Worm (Caenorhabditis elegans) whole organism, L2 larva: ENCODE measurements around the gene M03F8.7.

Experiments
- C34F6.9 ChIP-seq: fragments of 150-350 bp; optimal IDR thresholded peaks from 2 replicates; lab custom pipeline; 2014; ENCODE audit warnings: missing biosample characterization, missing genetic modification characterization
- R02D3.7 ChIP-seq: fragments of 150-350 bp; optimal IDR thresholded peaks from 2 replicates; lab custom pipeline; 2014; ENCODE audit warnings: missing biosample characterization, missing genetic modification characterization
- Y55F3AM.14 ChIP-seq: fragments of 200-800 bp; sonication (Bioruptor generic); optimal IDR thresholded peaks from 2 replicates; lab custom pipeline; 2018; ENCODE audit warnings: mild to moderate bottlenecking, missing genetic modification characterization, missing compliant biosample characterization
- ZK546.5 ChIP-seq: sonication (generic microtip); optimal IDR thresholded peaks from 2 replicates; lab custom pipeline; 2017; ENCODE audit warnings: missing biosample characterization, missing genetic modification characterization
- alr-1 ChIP-seq: fragments of 150-350 bp; optimal IDR thresholded peaks from 2 replicates; lab custom pipeline; 2014; ENCODE audit warnings: missing biosample characterization, missing genetic modification characterization
- aly-2 ChIP-seq: fragments of 150-350 bp; optimal IDR thresholded peaks from 2 replicates; lab custom pipeline; 2014; ENCODE audit warnings: missing biosample characterization, missing genetic modification characterization
- ama-1 ChIP-seq: fragments of 150-350 bp; optimal IDR thresholded peaks from 2 replicates; lab custom pipeline; 2018; ENCODE audit warnings: inconsistent platforms
- blmp-1 ChIP-seq: sonication (generic microtip); optimal IDR thresholded peaks from 2 replicates; lab custom pipeline; 2017; ENCODE audit warnings: missing genetic modification characterization, mild to moderate bottlenecking, missing compliant biosample characterization, antibody characterized with exemption, moderate library complexity; ENCODE audit not compliant: insufficient read depth
- ceh-82 ChIP-seq: fragments of 150-350 bp; optimal IDR thresholded peaks from 2 replicates; lab custom pipeline; 2014; ENCODE audit warnings: missing biosample characterization, missing genetic modification characterization
- crh-2 ChIP-seq: sonication (generic microtip); optimal IDR thresholded peaks from 2 replicates; lab custom pipeline; 2017; ENCODE audit warnings: missing biosample characterization, missing genetic modification characterization
- dmd-4 ChIP-seq: sonication (generic microtip); optimal IDR thresholded peaks from 2 replicates; lab custom pipeline; 2017; ENCODE audit warnings: missing biosample characterization, missing genetic modification characterization
- egl-27 ChIP-seq: sonication (generic microtip); optimal IDR thresholded peaks from 3 replicates; lab custom pipeline; 2017; ENCODE audit warnings: missing biosample characterization, missing genetic modification reagents, missing genetic modification characterization
- elt-1 ChIP-seq: fragments of 150-350 bp; optimal IDR thresholded peaks from 2 replicates; lab custom pipeline; 2014; ENCODE audit warnings: missing biosample characterization, missing genetic modification characterization
- elt-3 ChIP-seq: sonication (generic microtip); optimal IDR thresholded peaks from 2 replicates; lab custom pipeline; 2017; ENCODE audit warnings: missing biosample characterization, missing genetic modification characterization
- fos-1 ChIP-seq: fragments of 150-350 bp; optimal IDR thresholded peaks from 2 replicates; lab custom pipeline; 2014; ENCODE audit warnings: missing biosample characterization, missing genetic modification characterization
- gmeb-1 ChIP-seq: fragments of 150-350 bp; optimal IDR thresholded peaks from 2 replicates; lab custom pipeline; 2014; ENCODE audit warnings: missing biosample characterization, missing genetic modification characterization
- lin-11 ChIP-seq: fragments of 150-350 bp; sonication (generic microtip); optimal IDR thresholded peaks from 2 replicates; lab custom pipeline; 2014; ENCODE audit warnings: missing biosample characterization, missing genetic modification characterization, inconsistent platforms, mixed read lengths
- lin-13 ChIP-seq: fragments of 150-350 bp; optimal IDR thresholded peaks from 2 replicates; lab custom pipeline; 2014; ENCODE audit warnings: missing biosample characterization, missing genetic modification reagents, missing genetic modification characterization
- lsy-2 ChIP-seq, 2 experiments: fragments of 150-350 bp in 1 of 2; sonication (generic microtip) in 1 of 2; optimal IDR thresholded peaks; 2 replicates each; lab custom pipeline; 2014 to 2017; ENCODE audit warnings: missing biosample characterization in 2 of 2, missing genetic modification characterization in 2 of 2
- mab-5 ChIP-seq: fragments of 150-350 bp; optimal IDR thresholded peaks from 2 replicates; lab custom pipeline; 2014; ENCODE audit warnings: missing biosample characterization, missing genetic modification characterization
- mbf-1 ChIP-seq: sonication (generic microtip); optimal IDR thresholded peaks from 2 replicates; lab custom pipeline; 2017; ENCODE audit warnings: missing biosample characterization, missing genetic modification characterization
- mdl-1 ChIP-seq, 2 experiments: fragments of 150-350 bp in 1 of 2; sonication (generic microtip) in 1 of 2; optimal IDR thresholded peaks; 2 replicates each; lab custom pipeline; 2017; ENCODE audit warnings: missing biosample characterization in 2 of 2, missing genetic modification characterization in 2 of 2
- nhr-12 ChIP-seq: fragments of 150-350 bp; optimal IDR thresholded peaks from 2 replicates; lab custom pipeline; 2014; ENCODE audit warnings: missing biosample characterization, missing genetic modification characterization
- nhr-129 ChIP-seq: fragments of 150-350 bp; optimal IDR thresholded peaks from 2 replicates; lab custom pipeline; 2014; ENCODE audit warnings: missing biosample characterization, missing genetic modification characterization
- nhr-21 ChIP-seq: fragments of 150-350 bp; optimal IDR thresholded peaks from 2 replicates; lab custom pipeline; 2014; ENCODE audit warnings: missing biosample characterization, missing genetic modification characterization
- nhr-23 ChIP-seq: fragments of 150-350 bp; optimal IDR thresholded peaks from 2 replicates; lab custom pipeline; 2014; ENCODE audit warnings: missing biosample characterization, missing genetic modification reagents, missing genetic modification characterization
- nhr-6 ChIP-seq: fragments of 150-350 bp; optimal IDR thresholded peaks from 2 replicates; lab custom pipeline; 2014; ENCODE audit warnings: missing biosample characterization, missing genetic modification characterization
- nhr-77 ChIP-seq: fragments of 150-350 bp; optimal IDR thresholded peaks from 2 replicates; lab custom pipeline; 2014; ENCODE audit warnings: missing biosample characterization, missing genetic modification characterization
- peb-1 ChIP-seq: fragments of 150-350 bp; optimal IDR thresholded peaks from 2 replicates; lab custom pipeline; 2014; ENCODE audit warnings: missing biosample characterization, missing genetic modification characterization
- sem-4 ChIP-seq: fragments of 150-350 bp; optimal IDR thresholded peaks from 2 replicates; lab custom pipeline; 2014; ENCODE audit warnings: missing biosample characterization, missing genetic modification reagents, missing genetic modification characterization
- skn-1 ChIP-seq: sonication (generic microtip); optimal IDR thresholded peaks from 2 replicates; lab custom pipeline; 2017; ENCODE audit warnings: missing biosample characterization, missing genetic modification characterization
- sma-3 ChIP-seq: sonication (generic microtip); optimal IDR thresholded peaks from 2 replicates; lab custom pipeline; 2016; ENCODE audit warnings: missing genetic modification reagents, missing genetic modification characterization, missing compliant biosample characterization
- sma-9 ChIP-seq, 2 experiments: fragments of 150-350 bp in 1 of 2; sonication (generic microtip) in 1 of 2; optimal IDR thresholded peaks; 2 replicates each; lab custom pipeline; 2014 to 2016; ENCODE audit warnings: missing genetic modification characterization in 2 of 2, mild to moderate bottlenecking in 1 of 2, missing biosample characterization in 1 of 2, missing compliant biosample characterization in 1 of 2, missing genetic modification reagents in 1 of 2, moderate library complexity in 1 of 2
- snpc-4 ChIP-seq: fragments of 150-350 bp; optimal IDR thresholded peaks from 2 replicates; lab custom pipeline; 2014; ENCODE audit warnings: missing biosample characterization, missing genetic modification characterization
- unc-39 ChIP-seq: fragments of 150-350 bp; optimal IDR thresholded peaks from 2 replicates; lab custom pipeline; 2014; ENCODE audit warnings: missing biosample characterization, missing genetic modification characterization
- unc-55 ChIP-seq: fragments of 150-350 bp; sonication (generic microtip); optimal IDR thresholded peaks from 3 replicates; lab custom pipeline; 2014; ENCODE audit warnings: missing biosample characterization, missing genetic modification reagents, missing genetic modification characterization
- unc-62 ChIP-seq: fragments of 150-350 bp; optimal IDR thresholded peaks from 2 replicates; lab custom pipeline; 2014; ENCODE audit warnings: missing biosample characterization, missing genetic modification reagents, missing genetic modification characterization
- zag-1 ChIP-seq: fragments of 150-350 bp; optimal IDR thresholded peaks from 2 replicates; lab custom pipeline; 2014; ENCODE audit warnings: missing biosample characterization, missing genetic modification characterization
- ztf-1 ChIP-seq: fragments of 200-800 bp; sonication (Bioruptor generic); conservative IDR thresholded peaks from 2 replicates; pipeline ENCODE4 v1.3.6; 2022; ENCODE audit warnings: missing genetic modification characterization, missing compliant biosample characterization
- ztf-4 ChIP-seq: fragments of 150-350 bp; optimal IDR thresholded peaks from 2 replicates; lab custom pipeline; 2014; ENCODE audit warnings: missing biosample characterization, missing genetic modification characterization

The M03F8.7 gene

ce11 chrV:5916862-5917261 lies 19.9 kb upstream of the M03F8.7 start:
- TF ChIP-seq ZK546.5 (tag; lab: Kevin White, UChicago) (no peak), aly-2 (tag; lab: Kevin White, UChicago) (no peak), nhr-6 (tag; lab: Kevin White, UChicago) (no peak), alr-1 (tag; lab: Kevin White, UChicago) (no peak), lin-13 (GFP tag; lab: Kevin White, UChicago) (no peak), sem-4 (no peak), peb-1 (tag; lab: Kevin White, UChicago) (no peak), ztf-4 (tag; lab: Kevin White, UChicago) (no peak), crh-2 (tag; lab: Kevin White, UChicago) (no peak), nhr-23 (tag; lab: Kevin White, UChicago) (no peak), elt-1 (tag; lab: Kevin White, UChicago) (no peak), fos-1 (tag; lab: Kevin White, UChicago) (no peak), snpc-4 (tag; lab: Kevin White, UChicago) (no peak), lsy-2 (tag; optimal IDR thresholded peaks at IDR 0.05; lab: Kevin White, UChicago) (no peak), R02D3.7 (tag; lab: Kevin White, UChicago) (no peak)

- TF ChIP-seq unc-39 = no peak
- TF ChIP-seq C34F6.9 (tag; lab: Kevin White, UChicago) = peak; percentile 82
- TF ChIP-seq ztf-1 (GFP tag; lab: Robert Waterston, UW) = peak; percentile 94; the same call in 1 of the 2 replicates
- peak; percentile 62 for TF ChIP-seq nhr-21 (tag; lab: Kevin White, UChicago)
- TF ChIP-seq ama-1 = no peak
- TF ChIP-seq nhr-77 (tag; lab: Kevin White, UChicago) = no peak
- peak; percentile 75 to 91 for TF ChIP-seq lsy-2 (tag; optimal IDR thresholded peaks at IDR 0.05; lab: Kevin White, UChicago)
- peak; percentile 53 for TF ChIP-seq egl-27
- peak; percentile 93 for TF ChIP-seq sma-9 (GFP tag; optimal IDR thresholded peaks at IDR 0.05; lab: Kevin White, UChicago)
- TF ChIP-seq sma-9 (tag; optimal IDR thresholded peaks at IDR 0.05; lab: Kevin White, UChicago) = no peak
- peak; percentile 11 for TF ChIP-seq ceh-82
- TF ChIP-seq blmp-1 (tag; lab: Kevin White, UChicago) = peak; percentile 14
- TF ChIP-seq alr-1 (tag; lab: Kevin White, UChicago) = no peak
- TF ChIP-seq Y55F3AM.14 (GFP tag; lab: Kevin White, UChicago) = peak; percentile 14
- peak; percentile 86 for TF ChIP-seq unc-55
- peak; percentile 60 for TF ChIP-seq mab-5 (tag; lab: Kevin White, UChicago)
- peak; percentile 88 for TF ChIP-seq sma-3
- TF ChIP-seq skn-1 (tag; lab: Kevin White, UChicago) = no peak
- peak; percentile 50 for TF ChIP-seq R02D3.7 (tag; lab: Kevin White, UChicago)
- TF ChIP-seq gmeb-1 (tag; lab: Kevin White, UChicago) = peak; percentile 99
- TF ChIP-seq sem-4 = peak; percentile 36
- TF ChIP-seq snpc-4 (tag; lab: Kevin White, UChicago) = peak; percentile 41
- TF ChIP-seq elt-3 (tag; lab: Kevin White, UChicago) = no peak
- peak; percentile 14 for TF ChIP-seq lin-11 (tag; lab: Kevin White, UChicago)
- TF ChIP-seq lin-13 (GFP tag; lab: Kevin White, UChicago) = peak; percentile 75
- TF ChIP-seq nhr-6 (tag; lab: Kevin White, UChicago) = peak; percentile 69
- peak; percentile 74 for TF ChIP-seq crh-2 (tag; lab: Kevin White, UChicago)
- TF ChIP-seq dmd-4 (tag; lab: Kevin White, UChicago) = no peak
- TF ChIP-seq nhr-23 (tag; lab: Kevin White, UChicago) = no peak
- TF ChIP-seq nhr-129 (tag; lab: Kevin White, UChicago) = no peak
Observed at ce11 chrV:5917707-5918106, 19.0 kb upstream of the M03F8.7 start, which contains the start of gene lrpr-1. Gene lrpr-1, minus strand, starts transcription at chrV:5917891.

- TF ChIP-seq lin-11 (tag; lab: Kevin White, UChicago) (no peak), unc-62 (GFP tag; lab: Kevin White, UChicago) (no peak), C34F6.9 (tag; lab: Kevin White, UChicago) (no peak), nhr-21 (tag; lab: Kevin White, UChicago) (no peak), R02D3.7 (tag; lab: Kevin White, UChicago) (no peak), lsy-2 (tag; optimal IDR thresholded peaks at IDR 0.05; lab: Kevin White, UChicago) (no peak), mdl-1 (tag; optimal IDR thresholded peaks at IDR 0.05; lab: Kevin White, UChicago) (no peak), skn-1 (tag; lab: Kevin White, UChicago) (no peak), zag-1 (tag; lab: Kevin White, UChicago) (no peak), ama-1 (no peak), mbf-1 (tag; lab: Kevin White, UChicago) (no peak), ztf-1 (GFP tag; lab: Robert Waterston, UW) (no peak), nhr-12 (tag; lab: Kevin White, UChicago) (no peak), fos-1 (tag; lab: Kevin White, UChicago) (no peak), lin-13 (GFP tag; lab: Kevin White, UChicago) (no peak), sem-4 (no peak)
- TF ChIP-seq, all 48 proteins: peak for 0
Observed at ce11 chrV:5919887-5920286, 16.9 kb upstream of the M03F8.7 start, which contains the start of gene C04E6.12. Gene C04E6.12, minus strand, starts transcription at chrV:5919987.
